Worm (Caenorhabditis elegans): ENCODE measurements around the gene ZC412.5.

DNA sequence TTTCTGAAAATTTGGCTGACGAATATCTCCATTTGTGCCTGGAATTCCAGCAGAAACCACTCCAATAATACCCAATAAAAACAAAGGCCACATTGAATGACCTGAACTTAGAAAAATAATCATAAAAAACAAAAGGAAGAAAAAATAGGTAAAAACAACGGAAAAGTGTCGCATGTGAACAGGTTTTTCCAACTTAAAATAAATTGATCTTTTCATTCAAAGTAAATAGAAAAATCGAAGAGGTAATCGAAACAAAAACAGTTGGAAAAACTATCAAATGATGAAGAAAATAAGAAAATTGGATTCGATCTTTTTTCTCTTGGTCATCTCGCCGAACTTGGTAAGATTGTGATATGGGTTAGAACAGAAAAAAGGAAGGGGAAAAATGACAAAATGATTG, 46.2 kb upstream of the ZC412.5 start, which contains the start of gene zmp-4:
- TF ChIP-seq nhr-43 (tag; optimal IDR thresholded peaks at IDR 0.05; ENCODE audit: poor library complexity, severe bottlenecking) = no peak
- no peak for TF ChIP-seq lin-39 (tag; optimal IDR thresholded peaks at IDR 0.05)
- no peak for TF ChIP-seq ceh-82 (tag; optimal IDR thresholded peaks at IDR 0.05)
- no peak for TF ChIP-seq elt-2 (tag; optimal IDR thresholded peaks at IDR 0.05)
- no peak for TF ChIP-seq nhr-11 (tag; optimal IDR thresholded peaks at IDR 0.05)

Data from whole organism, L3 larva.